Worm (Caenorhabditis elegans) whole organism, L4 larva: ENCODE results near the gene F59G1.4.

Experiments
- D1046.2 ChIP-seq: fragments of 200-800 bp; sonication (Bioruptor generic); IDR thresholded peaks from 2 replicates; pipeline ENCODE4 v1.3.6; 2022; ENCODE audit warnings: missing genetic modification characterization, missing compliant biosample characterization
- F10B5.3 ChIP-seq: sonication (generic microtip); optimal IDR thresholded peaks from 2 replicates; lab custom pipeline; 2016; ENCODE audit warnings: mild to moderate bottlenecking, missing genetic modification characterization, missing compliant biosample characterization
- F44E2.7 ChIP-seq: fragments of 200-800 bp; sonication (Bioruptor generic); IDR thresholded peaks from 2 replicates; pipeline ENCODE4 v2.1.2; 2022; ENCODE audit warnings: missing genetic modification characterization, missing compliant biosample characterization
- F49E8.2 ChIP-seq: sonication (generic microtip); optimal IDR thresholded peaks from 2 replicates; lab custom pipeline; 2016; ENCODE audit warnings: missing compliant biosample characterization, mild to moderate bottlenecking, missing genetic modification characterization, borderline replicate concordance
- T26A8.4 ChIP-seq: fragments of 200-800 bp; sonication (Bioruptor generic); IDR thresholded peaks from 2 replicates; pipeline ENCODE4 v1.3.6; 2022; ENCODE audit warnings: missing genetic modification characterization, missing compliant biosample characterization
- Y105C5A.15 ChIP-seq: fragments of 200-800 bp; sonication (Bioruptor generic); IDR thresholded peaks from 2 replicates; pipeline ENCODE4 v1.3.6; 2022; ENCODE audit warnings: missing genetic modification characterization, missing compliant biosample characterization
- Y48G9A.11 ChIP-seq: fragments of 200-800 bp; sonication (Bioruptor generic); IDR thresholded peaks from 2 replicates; pipeline ENCODE4 v1.3.6; 2022; ENCODE audit warnings: missing genetic modification reagents, missing genetic modification characterization, missing compliant biosample characterization
- Y5F2A.4 ChIP-seq: fragments of 200-800 bp; sonication (Bioruptor generic); optimal IDR thresholded peaks from 2 replicates; lab custom pipeline; 2018; ENCODE audit warnings: mild to moderate bottlenecking, missing genetic modification characterization, missing compliant biosample characterization
- ZK546.5 ChIP-seq, 2 experiments: sonication (generic microtip); optimal IDR thresholded peaks; 2 replicates each; lab custom pipeline; 2017; ENCODE audit warnings: missing biosample characterization in 2 of 2, missing genetic modification characterization in 2 of 2
- attf-4 ChIP-seq: sonication (generic microtip); optimal IDR thresholded peaks from 3 replicates; lab custom pipeline; 2017; ENCODE audit warnings: missing biosample characterization, missing genetic modification characterization
- ceh-20 ChIP-seq: fragments of 200-800 bp; sonication (Bioruptor generic); IDR thresholded peaks from 2 replicates; pipeline ENCODE4 v1.3.6; 2022; ENCODE audit warnings: missing genetic modification reagents, missing genetic modification characterization, missing compliant biosample characterization
- ceh-32 ChIP-seq: sonication (generic microtip); optimal IDR thresholded peaks from 2 replicates; lab custom pipeline; 2016; ENCODE audit warnings: mild to moderate bottlenecking, missing genetic modification characterization, missing compliant biosample characterization; ENCODE audit not compliant: poor library complexity
- ceh-82 ChIP-seq: sonication (generic microtip); optimal IDR thresholded peaks from 2 replicates; lab custom pipeline; 2017; ENCODE audit warnings: missing biosample characterization, missing genetic modification characterization
- cey-2 ChIP-seq: sonication (generic microtip); optimal IDR thresholded peaks from 3 replicates; lab custom pipeline; 2017; ENCODE audit warnings: missing genetic modification characterization, mild to moderate bottlenecking, missing compliant biosample characterization, antibody characterized with exemption, borderline replicate concordance; ENCODE audit not compliant: insufficient read depth
- daf-19 ChIP-seq: fragments of 200-800 bp; sonication (Bioruptor generic); conservative IDR thresholded peaks from 2 replicates; pipeline ENCODE4 v1.3.6; 2022; ENCODE audit warnings: missing genetic modification characterization, missing compliant biosample characterization
- daf-8 ChIP-seq: fragments of 200-800 bp; sonication (Bioruptor generic); IDR thresholded peaks from 2 replicates; pipeline ENCODE4 v1.3.6; 2022; ENCODE audit warnings: missing genetic modification characterization, missing compliant biosample characterization
- dmd-6 ChIP-seq: fragments of 200-800 bp; sonication (Bioruptor generic); IDR thresholded peaks from 2 replicates; pipeline ENCODE4 v1.3.6; 2022; ENCODE audit warnings: missing genetic modification reagents, missing genetic modification characterization, missing compliant biosample characterization
- dmd-8 ChIP-seq: fragments of 200-800 bp; sonication (Bioruptor generic); IDR thresholded peaks from 2 replicates; pipeline ENCODE4 v1.3.6; 2022; ENCODE audit warnings: missing genetic modification characterization, missing compliant biosample characterization
- dmd-9 ChIP-seq: fragments of 200-800 bp; sonication (Bioruptor generic); IDR thresholded peaks from 2 replicates; pipeline ENCODE4 v1.3.6; 2022; ENCODE audit warnings: missing genetic modification reagents, missing genetic modification characterization, missing compliant biosample characterization
- dpl-1 ChIP-seq: fragments of 150-350 bp; optimal IDR thresholded peaks from 2 replicates; lab custom pipeline; 2014; ENCODE audit warnings: missing biosample characterization, missing genetic modification reagents, missing genetic modification characterization
- egl-43 ChIP-seq: fragments of 200-800 bp; sonication (Bioruptor generic); IDR thresholded peaks from 2 replicates; pipeline ENCODE4 v1.3.6; 2022; ENCODE audit warnings: missing genetic modification reagents, missing genetic modification characterization, missing compliant biosample characterization
- fkh-10 ChIP-seq: fragments of 150-350 bp; optimal IDR thresholded peaks from 2 replicates; lab custom pipeline; 2014; ENCODE audit warnings: missing biosample characterization, missing genetic modification reagents, missing genetic modification characterization
- fos-1 ChIP-seq: fragments of 150-350 bp; optimal IDR thresholded peaks from 2 replicates; lab custom pipeline; 2014; ENCODE audit warnings: missing biosample characterization, missing genetic modification characterization
- gei-8 ChIP-seq: fragments of 200-800 bp; sonication (Bioruptor generic); optimal IDR thresholded peaks from 2 replicates; lab custom pipeline; 2018; ENCODE audit warnings: mild to moderate bottlenecking, missing genetic modification characterization, missing compliant biosample characterization
- hif-1 ChIP-seq, 2 experiments: sonication (generic microtip); optimal IDR thresholded peaks; 2 replicates each; lab custom pipeline; 2016 to 2017; ENCODE audit warnings: missing compliant biosample characterization in 2 of 2, missing genetic modification characterization in 2 of 2, missing genetic modification reagents in 2 of 2, missing genotype in 2 of 2, mild to moderate bottlenecking in 1 of 2
- hlh-30 ChIP-seq: sonication (generic microtip); optimal IDR thresholded peaks from 2 replicates; lab custom pipeline; 2017; ENCODE audit warnings: antibody characterized with exemption, mild to moderate bottlenecking, missing genetic modification characterization, missing compliant biosample characterization; ENCODE audit not compliant: insufficient read depth
- jun-1 ChIP-seq: fragments of 150-350 bp; optimal IDR thresholded peaks from 2 replicates; lab custom pipeline; 2014; ENCODE audit warnings: missing biosample characterization, missing genetic modification reagents, missing genetic modification characterization
- lin-13 ChIP-seq: fragments of 150-350 bp; optimal IDR thresholded peaks from 2 replicates; lab custom pipeline; 2014; ENCODE audit warnings: missing biosample characterization, missing genetic modification reagents, missing genetic modification characterization
- lin-15B ChIP-seq: fragments of 150-350 bp; sonication (generic microtip); optimal IDR thresholded peaks from 3 replicates; lab custom pipeline; 2014; ENCODE audit warnings: missing biosample characterization, missing genetic modification characterization
- lir-3 ChIP-seq: sonication (generic microtip); optimal IDR thresholded peaks from 2 replicates; lab custom pipeline; 2016; ENCODE audit warnings: mild to moderate bottlenecking, missing genetic modification characterization, missing compliant biosample characterization
- mdl-1 ChIP-seq, 2 experiments: fragments of 150-350 bp in 1 of 2; sonication (generic microtip) in 1 of 2; optimal IDR thresholded peaks; 2 replicates each; lab custom pipeline; 2014 to 2017; ENCODE audit warnings: missing biosample characterization in 2 of 2, missing genetic modification characterization in 2 of 2
- mdt-29 ChIP-seq: fragments of 200-800 bp; sonication (Bioruptor generic); IDR thresholded peaks from 2 replicates; pipeline ENCODE4 v1.3.6; 2022; ENCODE audit warnings: missing genetic modification reagents, missing genetic modification characterization, missing compliant biosample characterization
- mep-1 ChIP-seq: fragments of 150-350 bp; sonication (generic microtip); optimal IDR thresholded peaks from 3 replicates; lab custom pipeline; 2014; ENCODE audit warnings: missing biosample characterization, missing genetic modification characterization
- mes-2 ChIP-seq: sonication (generic microtip); optimal IDR thresholded peaks from 2 replicates; lab custom pipeline; 2016; ENCODE audit warnings: missing genotype, mild to moderate bottlenecking, missing genetic modification characterization, missing compliant biosample characterization; ENCODE audit not compliant: poor library complexity, severe bottlenecking
- mxl-2 ChIP-seq: fragments of 200-800 bp; sonication (Bioruptor generic); conservative IDR thresholded peaks from 2 replicates; pipeline ENCODE4 v1.3.6; 2022; ENCODE audit warnings: missing genetic modification reagents, missing genetic modification characterization, missing compliant biosample characterization
- nhr-11 ChIP-seq: fragments of 150-350 bp; optimal IDR thresholded peaks from 2 replicates; lab custom pipeline; 2014; ENCODE audit warnings: missing biosample characterization, missing genetic modification characterization
- nhr-111 ChIP-seq: fragments of 200-800 bp; sonication (Bioruptor generic); optimal IDR thresholded peaks from 2 replicates; lab custom pipeline; 2018; ENCODE audit warnings: mild to moderate bottlenecking, missing genetic modification characterization, missing compliant biosample characterization
- nhr-237 ChIP-seq: sonication (generic microtip); optimal IDR thresholded peaks from 2 replicates; lab custom pipeline; 2017; ENCODE audit warnings: missing biosample characterization, missing genetic modification characterization
- nhr-25 ChIP-seq: sonication (generic microtip); optimal IDR thresholded peaks from 2 replicates; lab custom pipeline; 2017; ENCODE audit warnings: missing genetic modification characterization, mild to moderate bottlenecking, missing compliant biosample characterization, antibody characterized with exemption, moderate library complexity, borderline replicate concordance; ENCODE audit not compliant: insufficient read depth
- nhr-42 ChIP-seq: fragments of 200-800 bp; sonication (Bioruptor generic); IDR thresholded peaks from 2 replicates; pipeline ENCODE4 v1.3.6; 2022; ENCODE audit warnings: missing genetic modification characterization, missing compliant biosample characterization
- nhr-6 ChIP-seq: fragments of 150-350 bp; optimal IDR thresholded peaks from 2 replicates; lab custom pipeline; 2014; ENCODE audit warnings: missing biosample characterization, missing genetic modification characterization
- nhr-76 ChIP-seq: fragments of 150-350 bp; optimal IDR thresholded peaks from 2 replicates; lab custom pipeline; 2014; ENCODE audit warnings: missing biosample characterization, missing genetic modification characterization
- sdz-12 ChIP-seq: fragments of 200-800 bp; sonication (Bioruptor generic); optimal IDR thresholded peaks from 2 replicates; lab custom pipeline; 2018; ENCODE audit warnings: mild to moderate bottlenecking, missing genetic modification characterization, missing compliant biosample characterization
- skn-1 ChIP-seq: fragments of 150-350 bp; optimal IDR thresholded peaks from 2 replicates; lab custom pipeline; 2014; ENCODE audit warnings: missing biosample characterization, missing genetic modification characterization
- snpc-4 ChIP-seq: fragments of 150-350 bp; optimal IDR thresholded peaks from 2 replicates; lab custom pipeline; 2014; ENCODE audit warnings: missing biosample characterization, missing genetic modification characterization
- unc-39 ChIP-seq: sonication (generic microtip); optimal IDR thresholded peaks from 2 replicates; lab custom pipeline; 2017; ENCODE audit warnings: missing biosample characterization, missing genetic modification characterization
- unc-62 ChIP-seq, 3 experiments: fragments of 150-350 bp in 1 of 3; sonication (generic microtip); optimal IDR thresholded peaks in 2 of 3; peaks in 1 of 3; 1 replicate in 1 of 3; 2 replicates in 2 of 3; lab custom pipeline; 2014 to 2017; ENCODE audit warnings: missing biosample characterization in 3 of 3, missing genetic modification characterization in 3 of 3, missing genetic modification reagents in 3 of 3, missing genotype in 1 of 3
- zfp-2 ChIP-seq: sonication (generic microtip); optimal IDR thresholded peaks from 2 replicates; lab custom pipeline; 2016; ENCODE audit warnings: mild to moderate bottlenecking, missing genetic modification characterization, missing compliant biosample characterization
- zfp-3 ChIP-seq: fragments of 200-800 bp; sonication (Bioruptor generic); conservative IDR thresholded peaks from 2 replicates; pipeline ENCODE4 v1.3.6; 2022; ENCODE audit warnings: missing genetic modification reagents, missing genetic modification characterization, missing compliant biosample characterization
- ztf-11 ChIP-seq: fragments of 150-350 bp; optimal IDR thresholded peaks from 2 replicates; lab custom pipeline; 2014; ENCODE audit warnings: missing biosample characterization, missing genetic modification characterization
- ztf-7 ChIP-seq: fragments of 150-350 bp; optimal IDR thresholded peaks from 2 replicates; lab custom pipeline; 2014; ENCODE audit warnings: missing biosample characterization, missing genetic modification characterization

Gene F59G1.4

DNA sequence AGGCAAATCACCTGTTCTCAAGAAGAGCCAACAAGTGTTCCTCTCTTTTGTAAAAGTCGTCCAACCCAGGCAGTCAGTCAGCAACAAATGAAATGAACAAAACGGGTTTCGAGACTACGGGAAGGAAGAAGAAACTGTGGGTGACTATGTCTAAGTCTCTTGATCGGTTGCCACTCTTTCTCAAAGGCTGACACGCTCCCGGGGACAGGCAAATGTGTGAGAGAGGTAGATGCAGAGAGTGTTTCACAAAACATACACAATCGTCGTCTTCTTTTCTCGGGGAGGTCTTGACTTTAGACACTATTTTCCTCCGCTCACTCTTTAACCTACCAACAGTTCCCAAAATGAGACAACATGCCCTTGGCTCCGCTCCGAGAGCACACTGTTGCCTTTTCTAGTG is 35.1 kb downstream of the F59G1.4 start:
- TF ChIP-seq Y48G9A.11 (GFP tag; lab: Robert Waterston, UW) (no peak), fos-1 (no peak), unc-62 (GFP tag; optimal IDR thresholded peaks at IDR 0.05 in 1 of 2; lab: Kevin White, UChicago) (peak in 1 of 2 experiments; percentile 51), unc-62 (tag; optimal IDR thresholded peaks at IDR 0.05; lab: Kevin White, UChicago) (no peak), mxl-2 (GFP tag; lab: Robert Waterston, UW) (no peak), ztf-11 (tag; lab: Kevin White, UChicago) (no peak), nhr-111 (GFP tag; lab: Kevin White, UChicago) (no peak), ceh-32 (tag; lab: Kevin White, UChicago) (no peak), attf-4 (no peak), F10B5.3 (tag; lab: Kevin White, UChicago) (no peak), ceh-20 (GFP tag; lab: Robert Waterston, UW) (no peak), hlh-30 (tag; lab: Kevin White, UChicago) (peak; percentile 51), zfp-3 (GFP tag; lab: Robert Waterston, UW) (no peak), snpc-4 (tag; lab: Kevin White, UChicago) (no peak), mdl-1 (tag; optimal IDR thresholded peaks at IDR 0.05; lab: Kevin White, UChicago) (peak in 1 of 2 experiments; percentile 65), F44E2.7 (GFP tag; lab: Robert Waterston, UW) (no peak), nhr-25 (tag; lab: Kevin White, UChicago) (peak; percentile 41), nhr-237 (tag; lab: Kevin White, UChicago) (no peak), ceh-82 (no peak), hif-1 (tag; optimal IDR thresholded peaks at IDR 0.05; lab: Kevin White, UChicago) (peak in 1 of 2 experiments; percentile 7), gei-8 (no peak), sdz-12 (GFP tag; lab: Kevin White, UChicago) (no peak), ztf-7 (no peak), nhr-76 (tag; lab: Kevin White, UChicago) (no peak), mep-1 (peak; percentile 42), unc-39 (no peak), D1046.2 (no peak), zfp-2 (tag; lab: Kevin White, UChicago) (no peak), F49E8.2 (tag; lab: Kevin White, UChicago) (no peak), jun-1 (no peak), daf-8 (GFP tag; lab: Robert Waterston, UW) (no peak), cey-2 (no peak), dmd-9 (GFP tag; lab: Robert Waterston, UW) (no peak), lin-13 (GFP tag; lab: Kevin White, UChicago) (no peak), egl-43 (GFP tag; lab: Robert Waterston, UW) (no peak), nhr-42 (GFP tag; lab: Robert Waterston, UW) (no peak), mes-2 (peak; percentile 62), fkh-10 (GFP tag; lab: Kevin White, UChicago) (no peak), nhr-6 (tag; lab: Kevin White, UChicago) (no peak), dpl-1 (GFP tag; lab: Kevin White, UChicago) (no peak), dmd-8 (GFP tag; lab: Robert Waterston, UW) (peak; percentile 53; the same call in 1 of the 2 replicates), lir-3 (tag; lab: Kevin White, UChicago) (no peak), daf-19 (GFP tag; lab: Robert Waterston, UW) (no peak), Y5F2A.4 (no peak), skn-1 (tag; lab: Kevin White, UChicago) (no peak), dmd-6 (GFP tag; lab: Robert Waterston, UW) (peak; percentile 43; the same call in 1 of the 2 replicates), nhr-11 (tag; lab: Kevin White, UChicago) (no peak), mdt-29 (GFP tag; lab: Robert Waterston, UW) (no peak), T26A8.4 (GFP tag; lab: Robert Waterston, UW) (no peak), lin-15B (tag; lab: Kevin White, UChicago) (no peak), ZK546.5 (tag; optimal IDR thresholded peaks at IDR 0.05; lab: Kevin White, UChicago) (no peak), Y105C5A.15 (GFP tag; lab: Robert Waterston, UW) (no peak)
